Fruit fly (Drosophila melanogaster) whole organism, prepupa: ENCODE measurements around the gene Cdc7.

Source experiments
- CG10631 ChIP-seq: fragments of 200-800 bp; sonication (Bioruptor generic); optimal IDR thresholded peaks from 2 replicates; lab custom pipeline; 2016; ENCODE audit warnings: missing biosample characterization, missing genetic modification characterization
- CG10669 ChIP-seq: fragments of 200-800 bp; sonication (Bioruptor generic); optimal IDR thresholded peaks from 3 replicates; lab custom pipeline; 2018; ENCODE audit warnings: missing biosample characterization, mild to moderate bottlenecking, missing genetic modification characterization, moderate library complexity
- CG11294 ChIP-seq: fragments of 200-800 bp; sonication (Bioruptor generic); IDR thresholded peaks from 2 replicates; pipeline ENCODE4 v1.3.6; 2022; ENCODE audit warnings: missing biosample characterization, missing genetic modification characterization
- CG11902 ChIP-seq: fragments of 200-800 bp; sonication (Bioruptor generic); optimal IDR thresholded peaks from 3 replicates; lab custom pipeline; 2016; ENCODE audit warnings: missing biosample characterization, missing genetic modification characterization
- CG15336 ChIP-seq: fragments of 200-800 bp; sonication (Bioruptor generic); IDR thresholded peaks from 2 replicates; pipeline ENCODE4 v1.3.6; 2022; ENCODE audit warnings: missing biosample characterization, missing genetic modification characterization
- CG1621 ChIP-seq: fragments of 200-800 bp; sonication (Bioruptor generic); optimal IDR thresholded peaks from 3 replicates; lab custom pipeline; 2018; ENCODE audit warnings: missing biosample characterization, mild to moderate bottlenecking, missing genetic modification characterization
- CG3032 ChIP-seq: fragments of 200-800 bp; optimal IDR thresholded peaks from 2 replicates; lab custom pipeline; 2019; ENCODE audit warnings: missing biosample characterization, mild to moderate bottlenecking, missing genetic modification characterization, moderate library complexity
- CG32006 ChIP-seq: fragments of 200-800 bp; sonication (Bioruptor generic); optimal IDR thresholded peaks from 3 replicates; lab custom pipeline; 2017; ENCODE audit warnings: missing biosample characterization, mild to moderate bottlenecking, missing genetic modification characterization
- CG4318 ChIP-seq: fragments of 200-800 bp; sonication (Bioruptor generic); optimal IDR thresholded peaks from 3 replicates; lab custom pipeline; 2017; ENCODE audit warnings: missing biosample characterization, mild to moderate bottlenecking, missing genetic modification characterization
- CG6163 ChIP-seq: fragments of 200-800 bp; sonication (Bioruptor generic); IDR thresholded peaks from 3 replicates; pipeline ENCODE4 v1.3.6; 2022; ENCODE audit warnings: missing biosample characterization, missing genetic modification characterization
- CG6276 ChIP-seq: fragments of 200-800 bp; sonication (Bioruptor generic); optimal IDR thresholded peaks from 2 replicates; lab custom pipeline; 2017; ENCODE audit warnings: missing biosample characterization, mild to moderate bottlenecking, missing genetic modification characterization
- CG6792 ChIP-seq: fragments of 200-800 bp; sonication (Bioruptor generic); optimal IDR thresholded peaks from 3 replicates; lab custom pipeline; 2016; ENCODE audit warnings: missing biosample characterization, missing genetic modification characterization
- CG6854 ChIP-seq: fragments of 200-800 bp; sonication (Bioruptor generic); optimal IDR thresholded peaks from 2 replicates; lab custom pipeline; 2017; ENCODE audit warnings: missing biosample characterization, mild to moderate bottlenecking, missing genetic modification characterization
- CG9139 ChIP-seq: fragments of 200-800 bp; sonication (Bioruptor generic); optimal IDR thresholded peaks from 3 replicates; lab custom pipeline; 2017; ENCODE audit warnings: missing biosample characterization, mild to moderate bottlenecking, missing genetic modification characterization
- Eip75B ChIP-seq: fragments of 200-800 bp; sonication (Bioruptor generic); optimal IDR thresholded peaks from 3 replicates; lab custom pipeline; 2016; ENCODE audit warnings: missing biosample characterization, missing genetic modification characterization
- Eip78C ChIP-seq: fragments of 200-800 bp; sonication (Bioruptor generic); peaks from one replicate; lab custom pipeline; 2016; ENCODE audit warnings: missing biosample characterization, missing genetic modification characterization
- Hr4 ChIP-seq: fragments of 200-800 bp; sonication (Bioruptor generic); optimal IDR thresholded peaks from 3 replicates; lab custom pipeline; 2016; ENCODE audit warnings: missing biosample characterization, missing genetic modification characterization
- Lpt ChIP-seq: fragments of 200-800 bp; sonication (Bioruptor generic); optimal IDR thresholded peaks from 3 replicates; lab custom pipeline; 2016; ENCODE audit warnings: missing biosample characterization, missing genetic modification characterization
- Met ChIP-seq: fragments of 200-800 bp; sonication (Bioruptor generic); optimal IDR thresholded peaks from 3 replicates; lab custom pipeline; 2016; ENCODE audit warnings: missing biosample characterization, missing genetic modification characterization
- OdsH ChIP-seq: fragments of 200-800 bp; sonication (Bioruptor generic); optimal IDR thresholded peaks from 3 replicates; lab custom pipeline; 2016; ENCODE audit warnings: missing biosample characterization, missing genetic modification characterization
- Smox ChIP-seq: fragments of 200-800 bp; sonication (Bioruptor generic); optimal IDR thresholded peaks from 3 replicates; lab custom pipeline; 2016; ENCODE audit warnings: missing biosample characterization, missing genetic modification characterization
- Sox102F ChIP-seq: fragments of 200-800 bp; sonication (Bioruptor generic); optimal IDR thresholded peaks from 2 replicates; lab custom pipeline; 2016; ENCODE audit warnings: missing biosample characterization, mild to moderate bottlenecking, missing genetic modification characterization
- Sox14 ChIP-seq: fragments of 200-800 bp; sonication (Bioruptor generic); optimal IDR thresholded peaks from 3 replicates; lab custom pipeline; 2016; ENCODE audit warnings: missing biosample characterization, missing genetic modification characterization
- Sox15 ChIP-seq: fragments of 200-800 bp; sonication (Bioruptor generic); optimal IDR thresholded peaks from 3 replicates; lab custom pipeline; 2016; ENCODE audit warnings: missing biosample characterization, missing genetic modification characterization
- cyc ChIP-seq: fragments of 200-800 bp; sonication (Bioruptor generic); optimal IDR thresholded peaks from 3 replicates; lab custom pipeline; 2016; ENCODE audit warnings: missing biosample characterization, missing genetic modification characterization
- dac ChIP-seq: fragments of 200-800 bp; sonication (Bioruptor generic); optimal IDR thresholded peaks from 2 replicates; lab custom pipeline; 2017; ENCODE audit warnings: missing biosample characterization, mild to moderate bottlenecking, missing genetic modification characterization
- eg ChIP-seq: fragments of 200-800 bp; sonication (Bioruptor generic); IDR thresholded peaks from 3 replicates; pipeline ENCODE4 v1.3.6; 2022; ENCODE audit warnings: missing biosample characterization, missing genetic modification characterization
- esn ChIP-seq: fragments of 200-800 bp; sonication (Bioruptor generic); optimal IDR thresholded peaks from 2 replicates; lab custom pipeline; 2016; ENCODE audit warnings: missing biosample characterization, mild to moderate bottlenecking, missing genetic modification characterization, moderate library complexity
- fd85E ChIP-seq: fragments of 200-800 bp; sonication (Bioruptor generic); optimal IDR thresholded peaks from 3 replicates; lab custom pipeline; 2016; ENCODE audit warnings: missing biosample characterization, missing genetic modification characterization
- fkh ChIP-seq: fragments of 200-800 bp; sonication (Bioruptor generic); optimal IDR thresholded peaks from 3 replicates; lab custom pipeline; 2017; ENCODE audit warnings: missing biosample characterization, mild to moderate bottlenecking, missing genetic modification characterization, moderate library complexity
- lz ChIP-seq: fragments of 200-800 bp; sonication (Bioruptor generic); optimal IDR thresholded peaks from 3 replicates; lab custom pipeline; 2016; ENCODE audit warnings: missing biosample characterization, missing genetic modification characterization
- pdm3 ChIP-seq: fragments of 200-800 bp; sonication (Bioruptor generic); optimal IDR thresholded peaks from 3 replicates; lab custom pipeline; 2016; ENCODE audit warnings: missing biosample characterization, missing genetic modification characterization
- salr ChIP-seq, 2 experiments: fragments of 200-800 bp; sonication (Bioruptor generic); optimal IDR thresholded peaks; 3 replicates each; lab custom pipeline; 2016 to 2018; ENCODE audit warnings: missing biosample characterization in 2 of 2, missing genetic modification characterization in 2 of 2, mild to moderate bottlenecking in 1 of 2
- spab ChIP-seq: fragments of 200-800 bp; sonication (Bioruptor generic); optimal IDR thresholded peaks from 2 replicates; lab custom pipeline; 2017; ENCODE audit warnings: missing biosample characterization, mild to moderate bottlenecking, missing genetic modification characterization, missing genetic modification reagents
- svp ChIP-seq: fragments of 200-800 bp; sonication (Bioruptor generic); peaks from one replicate; lab custom pipeline; 2016; ENCODE audit warnings: missing biosample characterization, missing genetic modification characterization
- topi ChIP-seq: fragments of 200-800 bp; sonication (Bioruptor generic); optimal IDR thresholded peaks from 3 replicates; lab custom pipeline; 2016; ENCODE audit warnings: missing biosample characterization, missing genetic modification characterization
- vri ChIP-seq: fragments of 200-800 bp; sonication (Bioruptor generic); optimal IDR thresholded peaks from 3 replicates; lab custom pipeline; 2016; ENCODE audit warnings: missing biosample characterization, mild to moderate bottlenecking, missing genetic modification characterization

Cdc7 gene

DNA sequence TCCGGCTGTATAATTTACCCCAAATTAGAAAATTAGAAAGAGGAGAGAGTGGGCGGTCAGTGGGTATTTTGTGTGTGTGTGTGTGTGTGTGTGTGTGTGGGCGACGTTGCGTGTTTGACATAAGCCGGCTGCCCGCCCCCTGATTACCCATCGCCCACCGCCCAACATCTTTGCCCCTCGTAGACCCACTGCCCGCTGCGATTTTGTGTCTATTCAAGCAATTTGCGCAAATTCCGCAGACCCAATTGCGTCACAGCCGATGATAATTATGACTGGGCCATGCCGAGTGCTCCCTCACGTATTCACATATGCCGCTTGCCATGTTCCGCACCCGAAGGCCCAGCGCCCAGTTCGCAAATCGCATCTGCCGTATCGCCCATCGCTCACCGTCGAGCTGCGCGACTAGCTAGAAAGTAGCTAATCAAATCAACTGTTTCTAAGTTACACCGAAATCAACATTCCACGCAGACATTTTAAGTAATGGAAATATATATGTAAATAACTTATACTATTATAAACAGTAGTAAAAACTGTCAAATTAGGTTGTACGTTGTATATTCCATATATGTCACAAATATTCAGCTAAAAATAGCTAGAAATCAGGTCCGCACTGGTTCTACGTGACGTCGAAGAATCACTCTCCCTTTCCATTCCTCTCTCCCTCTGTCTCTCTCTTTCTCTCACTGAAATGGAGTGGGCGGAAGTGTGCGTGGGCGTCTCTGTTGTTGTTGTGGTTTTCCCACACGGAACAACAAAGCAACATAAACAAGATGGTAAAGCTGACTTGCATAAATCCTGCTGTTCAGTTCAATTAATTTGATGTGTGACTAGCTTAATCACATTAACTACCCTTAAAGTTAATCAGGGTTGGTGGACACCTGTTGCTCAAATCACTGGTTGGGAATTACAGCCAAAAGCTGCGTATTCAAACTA lies 2.6 kb downstream of the Cdc7 start (continued):
- TF ChIP-seq Sox102F (GFP tag; lab: Kevin White, UChicago) (peak; percentile 48), CG32006 (peak; percentile 38), salr (GFP tag; optimal IDR thresholded peaks at IDR 0.05; lab: Kevin White, UChicago) (no peak), CG6163 (GFP tag; lab: Robert Waterston, UW) (0 out of 3 replicates have a peak, but pooled peaks have one; percentile 30), esn (GFP tag; lab: Kevin White, UChicago) (peak; percentile 12), OdsH (GFP tag; lab: Kevin White, UChicago) (peak; percentile 41), svp (peak; percentile 66), Sox15 (GFP tag; lab: Kevin White, UChicago) (no peak), Hr4 (GFP tag; lab: Kevin White, UChicago) (peak; percentile 48)
- TF ChIP-seq, all 60 proteins: peak for 35

DNA sequence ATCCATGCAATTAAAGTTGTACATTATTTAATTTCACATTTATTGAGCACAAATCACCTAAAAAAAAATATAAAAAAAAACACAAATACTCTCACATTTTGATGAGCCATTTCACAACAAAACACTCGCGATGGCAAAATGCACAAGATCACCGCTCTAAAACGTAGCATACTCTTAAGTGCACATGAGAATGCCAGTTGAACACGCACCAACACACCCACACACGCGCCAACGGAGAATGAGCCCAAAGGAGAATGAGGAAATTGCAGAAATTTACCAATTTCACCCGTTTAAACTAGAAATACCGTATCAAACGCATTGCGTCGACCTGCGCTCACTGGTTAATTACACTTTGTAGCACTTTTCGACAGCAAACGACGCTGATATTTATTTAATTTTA lies 5.6 kb downstream of the Cdc7 start:
- no peak for TF ChIP-seq CG6792
- TF ChIP-seq Lpt (GFP tag; lab: Kevin White, UChicago) = no peak
- no peak for TF ChIP-seq Eip78C (GFP tag; lab: Kevin White, UChicago)
- no peak for TF ChIP-seq cyc (GFP tag; lab: Kevin White, UChicago)
- TF ChIP-seq spab (GFP tag; lab: Kevin White, UChicago) = no peak
- TF ChIP-seq CG11294 = no peak
- TF ChIP-seq Smox (GFP tag; lab: Kevin White, UChicago) = no peak
- no peak for TF ChIP-seq CG6163 (GFP tag; lab: Robert Waterston, UW)
- TF ChIP-seq CG1621 (tag; lab: Kevin White, UChicago) = peak; percentile 76
- no peak for TF ChIP-seq CG4318 (GFP tag; lab: Kevin White, UChicago)
- TF ChIP-seq CG11902 = no peak
- TF ChIP-seq fd85E (GFP tag; lab: Kevin White, UChicago) = no peak
- no peak for TF ChIP-seq CG9139 (GFP tag; lab: Kevin White, UChicago)
- TF ChIP-seq salr (GFP tag; optimal IDR thresholded peaks at IDR 0.05; lab: Kevin White, UChicago) = no peak
- TF ChIP-seq CG15336 (GFP tag; lab: Robert Waterston, UW) = 0 out of 2 replicates have a peak, but pooled peaks have one; percentile 20
- no peak for TF ChIP-seq topi (GFP tag; lab: Kevin White, UChicago)

DNA sequence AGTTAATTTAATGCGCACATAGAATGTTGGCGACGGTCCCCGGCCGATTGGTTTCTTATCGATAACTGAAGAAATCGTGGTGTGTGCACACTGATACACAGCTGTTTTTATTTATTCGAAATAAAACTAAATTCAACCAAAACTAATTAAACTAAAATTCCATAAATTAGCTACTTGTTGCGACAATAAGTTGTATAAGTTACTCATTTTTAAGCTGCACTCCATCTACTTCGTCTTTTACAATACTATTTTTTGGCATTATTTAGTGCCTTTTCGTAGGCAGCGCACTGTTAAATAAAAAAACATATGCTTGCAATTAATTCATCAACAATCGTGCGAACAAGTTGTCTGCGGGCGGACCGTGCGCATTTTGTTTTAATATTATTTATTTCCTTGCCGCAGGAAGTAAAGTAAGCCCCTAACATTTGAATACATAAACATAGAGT lies 7.1 kb downstream of the Cdc7 start, which contains the start of the genes CG3224 and Ctr1A:
Gene CG3224, minus strand, starts transcription at position 71 of the 446 bp plus-strand sequence.
Gene Ctr1A, plus strand, starts transcription at position 256 of the 446 bp plus-strand sequence.
- peak; percentile 12 for TF ChIP-seq Met (GFP tag; lab: Kevin White, UChicago)
- no peak for TF ChIP-seq CG32006
- peak; percentile 33 for TF ChIP-seq fkh (GFP tag; lab: Kevin White, UChicago)
- peak; percentile 53 for TF ChIP-seq Eip78C (GFP tag; lab: Kevin White, UChicago)
- no peak for TF ChIP-seq CG3032 (tag; lab: Kevin White, UChicago)
- peak; percentile 3 for TF ChIP-seq Eip75B (GFP tag; lab: Kevin White, UChicago)
- TF ChIP-seq Sox102F (GFP tag; lab: Kevin White, UChicago) = peak; percentile 20
- no peak for TF ChIP-seq lz (GFP tag; lab: Kevin White, UChicago)
- TF ChIP-seq CG10669 (GFP tag; lab: Kevin White, UChicago) = peak; percentile 7
- TF ChIP-seq salr (GFP tag; optimal IDR thresholded peaks at IDR 0.05; lab: Kevin White, UChicago) = no peak
- peak; percentile 9 for TF ChIP-seq CG6854 (GFP tag; lab: Kevin White, UChicago)
- TF ChIP-seq esn (GFP tag; lab: Kevin White, UChicago) = peak; percentile 48
- TF ChIP-seq vri (GFP tag; lab: Kevin White, UChicago) = peak; percentile 1

DNA sequence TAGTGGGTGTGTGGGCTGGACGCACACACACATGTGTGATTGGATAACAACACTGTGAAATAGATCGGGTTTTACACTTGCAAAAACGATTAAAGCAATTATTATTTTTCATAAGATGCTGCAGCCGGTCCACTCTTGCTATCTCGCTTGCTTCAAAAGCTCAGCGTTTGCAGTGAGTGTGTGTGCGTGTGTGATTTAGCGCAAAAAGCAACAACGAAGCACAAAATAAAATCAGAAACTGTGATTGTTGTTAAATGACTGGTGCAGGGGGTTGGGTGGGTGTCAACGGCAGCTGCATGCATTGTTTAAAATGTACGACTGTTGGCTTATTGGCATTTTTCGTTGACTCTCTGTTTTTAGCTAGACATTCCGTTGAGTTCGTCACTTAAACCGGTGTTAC lies 7.5 kb downstream of the Cdc7 start:
- TF ChIP-seq CG10631 (GFP tag; lab: Kevin White, UChicago) (peak; percentile 0), pdm3 (GFP tag; lab: Kevin White, UChicago) (peak; percentile 12), eg (peak; percentile 44; the same call in 1 of the 3 replicates), Met (GFP tag; lab: Kevin White, UChicago) (no peak), CG32006 (peak; percentile 15), CG6792 (no peak), Eip78C (GFP tag; lab: Kevin White, UChicago) (peak; percentile 34), dac (peak; percentile 2), svp (peak; percentile 74), Sox14 (GFP tag; lab: Kevin White, UChicago) (peak; percentile 9), CG6276 (GFP tag; lab: Kevin White, UChicago) (peak; percentile 35), Hr4 (GFP tag; lab: Kevin White, UChicago) (peak; percentile 15), Sox102F (GFP tag; lab: Kevin White, UChicago) (no peak), CG15336 (GFP tag; lab: Robert Waterston, UW) (0 out of 2 replicates have a peak, but pooled peaks have one; percentile 2)
